Worm (Caenorhabditis elegans) whole organism, L2 larva: Measurements from ENCODE around the gene F57B9.3.

Experiments
- C34F6.9 ChIP-seq: fragments of 150-350 bp; optimal IDR thresholded peaks from 2 replicates; lab custom pipeline; 2014; ENCODE audit warnings: missing biosample characterization, missing genetic modification characterization
- R02D3.7 ChIP-seq: fragments of 150-350 bp; optimal IDR thresholded peaks from 2 replicates; lab custom pipeline; 2014; ENCODE audit warnings: missing biosample characterization, missing genetic modification characterization
- Y55F3AM.14 ChIP-seq: fragments of 200-800 bp; sonication (Bioruptor generic); optimal IDR thresholded peaks from 2 replicates; lab custom pipeline; 2018; ENCODE audit warnings: mild to moderate bottlenecking, missing genetic modification characterization, missing compliant biosample characterization
- ZK546.5 ChIP-seq: sonication (generic microtip); optimal IDR thresholded peaks from 2 replicates; lab custom pipeline; 2017; ENCODE audit warnings: missing biosample characterization, missing genetic modification characterization
- alr-1 ChIP-seq: fragments of 150-350 bp; optimal IDR thresholded peaks from 2 replicates; lab custom pipeline; 2014; ENCODE audit warnings: missing biosample characterization, missing genetic modification characterization
- aly-2 ChIP-seq: fragments of 150-350 bp; optimal IDR thresholded peaks from 2 replicates; lab custom pipeline; 2014; ENCODE audit warnings: missing biosample characterization, missing genetic modification characterization
- ama-1 ChIP-seq: fragments of 150-350 bp; optimal IDR thresholded peaks from 2 replicates; lab custom pipeline; 2018; ENCODE audit warnings: inconsistent platforms
- blmp-1 ChIP-seq: sonication (generic microtip); optimal IDR thresholded peaks from 2 replicates; lab custom pipeline; 2017; ENCODE audit warnings: missing genetic modification characterization, mild to moderate bottlenecking, missing compliant biosample characterization, antibody characterized with exemption, moderate library complexity; ENCODE audit not compliant: insufficient read depth
- ceh-16 ChIP-seq: fragments of 150-350 bp; optimal IDR thresholded peaks from 2 replicates; lab custom pipeline; 2014; ENCODE audit warnings: missing biosample characterization, missing genetic modification characterization
- ceh-82 ChIP-seq: fragments of 150-350 bp; optimal IDR thresholded peaks from 2 replicates; lab custom pipeline; 2014; ENCODE audit warnings: missing biosample characterization, missing genetic modification characterization
- crh-2 ChIP-seq: sonication (generic microtip); optimal IDR thresholded peaks from 2 replicates; lab custom pipeline; 2017; ENCODE audit warnings: missing biosample characterization, missing genetic modification characterization
- dmd-4 ChIP-seq: sonication (generic microtip); optimal IDR thresholded peaks from 2 replicates; lab custom pipeline; 2017; ENCODE audit warnings: missing biosample characterization, missing genetic modification characterization
- egl-27 ChIP-seq: sonication (generic microtip); optimal IDR thresholded peaks from 3 replicates; lab custom pipeline; 2017; ENCODE audit warnings: missing biosample characterization, missing genetic modification reagents, missing genetic modification characterization
- elt-1 ChIP-seq: fragments of 150-350 bp; optimal IDR thresholded peaks from 2 replicates; lab custom pipeline; 2014; ENCODE audit warnings: missing biosample characterization, missing genetic modification characterization
- elt-3 ChIP-seq: sonication (generic microtip); optimal IDR thresholded peaks from 2 replicates; lab custom pipeline; 2017; ENCODE audit warnings: missing biosample characterization, missing genetic modification characterization
- fos-1 ChIP-seq: fragments of 150-350 bp; optimal IDR thresholded peaks from 2 replicates; lab custom pipeline; 2014; ENCODE audit warnings: missing biosample characterization, missing genetic modification characterization
- gmeb-1 ChIP-seq: fragments of 150-350 bp; optimal IDR thresholded peaks from 2 replicates; lab custom pipeline; 2014; ENCODE audit warnings: missing biosample characterization, missing genetic modification characterization
- lin-11 ChIP-seq: fragments of 150-350 bp; sonication (generic microtip); optimal IDR thresholded peaks from 2 replicates; lab custom pipeline; 2014; ENCODE audit warnings: missing biosample characterization, missing genetic modification characterization, inconsistent platforms, mixed read lengths
- lin-13 ChIP-seq: fragments of 150-350 bp; optimal IDR thresholded peaks from 2 replicates; lab custom pipeline; 2014; ENCODE audit warnings: missing biosample characterization, missing genetic modification reagents, missing genetic modification characterization
- lin-39 ChIP-seq: fragments of 150-350 bp; optimal IDR thresholded peaks from 2 replicates; lab custom pipeline; 2014; ENCODE audit warnings: missing biosample characterization, missing genetic modification reagents, missing genetic modification characterization
- lsy-2 ChIP-seq, 2 experiments: fragments of 150-350 bp in 1 of 2; sonication (generic microtip) in 1 of 2; optimal IDR thresholded peaks; 2 replicates each; lab custom pipeline; 2014 to 2017; ENCODE audit warnings: missing biosample characterization in 2 of 2, missing genetic modification characterization in 2 of 2
- mab-5 ChIP-seq: fragments of 150-350 bp; optimal IDR thresholded peaks from 2 replicates; lab custom pipeline; 2014; ENCODE audit warnings: missing biosample characterization, missing genetic modification characterization
- mbf-1 ChIP-seq: sonication (generic microtip); optimal IDR thresholded peaks from 2 replicates; lab custom pipeline; 2017; ENCODE audit warnings: missing biosample characterization, missing genetic modification characterization
- mdl-1 ChIP-seq, 2 experiments: fragments of 150-350 bp in 1 of 2; sonication (generic microtip) in 1 of 2; optimal IDR thresholded peaks; 2 replicates each; lab custom pipeline; 2017; ENCODE audit warnings: missing biosample characterization in 2 of 2, missing genetic modification characterization in 2 of 2
- nhr-10 ChIP-seq: sonication (generic microtip); optimal IDR thresholded peaks from 2 replicates; lab custom pipeline; 2017; ENCODE audit warnings: missing biosample characterization, missing genetic modification characterization
- nhr-11 ChIP-seq: fragments of 150-350 bp; optimal IDR thresholded peaks from 2 replicates; lab custom pipeline; 2014; ENCODE audit warnings: missing biosample characterization, missing genetic modification characterization
- nhr-12 ChIP-seq: fragments of 150-350 bp; optimal IDR thresholded peaks from 2 replicates; lab custom pipeline; 2014; ENCODE audit warnings: missing biosample characterization, missing genetic modification characterization
- nhr-129 ChIP-seq: fragments of 150-350 bp; optimal IDR thresholded peaks from 2 replicates; lab custom pipeline; 2014; ENCODE audit warnings: missing biosample characterization, missing genetic modification characterization
- nhr-21 ChIP-seq: fragments of 150-350 bp; optimal IDR thresholded peaks from 2 replicates; lab custom pipeline; 2014; ENCODE audit warnings: missing biosample characterization, missing genetic modification characterization
- nhr-23 ChIP-seq: fragments of 150-350 bp; optimal IDR thresholded peaks from 2 replicates; lab custom pipeline; 2014; ENCODE audit warnings: missing biosample characterization, missing genetic modification reagents, missing genetic modification characterization
- nhr-237 ChIP-seq: fragments of 150-350 bp; optimal IDR thresholded peaks from 2 replicates; lab custom pipeline; 2014; ENCODE audit warnings: missing biosample characterization, missing genetic modification characterization
- nhr-25 ChIP-seq: fragments of 150-350 bp; sonication (generic microtip); optimal IDR thresholded peaks from 3 replicates; lab custom pipeline; 2014; ENCODE audit warnings: missing biosample characterization, missing genetic modification characterization
- nhr-6 ChIP-seq: fragments of 150-350 bp; optimal IDR thresholded peaks from 2 replicates; lab custom pipeline; 2014; ENCODE audit warnings: missing biosample characterization, missing genetic modification characterization
- nhr-77 ChIP-seq: fragments of 150-350 bp; optimal IDR thresholded peaks from 2 replicates; lab custom pipeline; 2014; ENCODE audit warnings: missing biosample characterization, missing genetic modification characterization
- peb-1 ChIP-seq: fragments of 150-350 bp; optimal IDR thresholded peaks from 2 replicates; lab custom pipeline; 2014; ENCODE audit warnings: missing biosample characterization, missing genetic modification characterization
- sem-4 ChIP-seq: fragments of 150-350 bp; optimal IDR thresholded peaks from 2 replicates; lab custom pipeline; 2014; ENCODE audit warnings: missing biosample characterization, missing genetic modification reagents, missing genetic modification characterization
- skn-1 ChIP-seq: sonication (generic microtip); optimal IDR thresholded peaks from 2 replicates; lab custom pipeline; 2017; ENCODE audit warnings: missing biosample characterization, missing genetic modification characterization
- sma-3 ChIP-seq: sonication (generic microtip); optimal IDR thresholded peaks from 2 replicates; lab custom pipeline; 2016; ENCODE audit warnings: missing genetic modification reagents, missing genetic modification characterization, missing compliant biosample characterization
- snpc-4 ChIP-seq: fragments of 150-350 bp; optimal IDR thresholded peaks from 2 replicates; lab custom pipeline; 2014; ENCODE audit warnings: missing biosample characterization, missing genetic modification characterization
- unc-39 ChIP-seq: fragments of 150-350 bp; optimal IDR thresholded peaks from 2 replicates; lab custom pipeline; 2014; ENCODE audit warnings: missing biosample characterization, missing genetic modification characterization
- unc-55 ChIP-seq: fragments of 150-350 bp; sonication (generic microtip); optimal IDR thresholded peaks from 3 replicates; lab custom pipeline; 2014; ENCODE audit warnings: missing biosample characterization, missing genetic modification reagents, missing genetic modification characterization
- unc-62 ChIP-seq: fragments of 150-350 bp; optimal IDR thresholded peaks from 2 replicates; lab custom pipeline; 2014; ENCODE audit warnings: missing biosample characterization, missing genetic modification reagents, missing genetic modification characterization
- zag-1 ChIP-seq: fragments of 150-350 bp; optimal IDR thresholded peaks from 2 replicates; lab custom pipeline; 2014; ENCODE audit warnings: missing biosample characterization, missing genetic modification characterization
- ztf-11 ChIP-seq: sonication (generic microtip); optimal IDR thresholded peaks from 2 replicates; lab custom pipeline; 2017; ENCODE audit warnings: missing biosample characterization, missing genetic modification characterization
- ztf-4 ChIP-seq: fragments of 150-350 bp; optimal IDR thresholded peaks from 2 replicates; lab custom pipeline; 2014; ENCODE audit warnings: missing biosample characterization, missing genetic modification characterization

The F57B9.3 gene

ce11 chrIII:6978875-6979274 is 39.3 kb downstream of the F57B9.3 start (continued):
- peak; percentile 29 for TF ChIP-seq lin-13
- no peak for TF ChIP-seq elt-3 (tag; lab: Kevin White, UChicago)
- peak; percentile 94 for TF ChIP-seq C34F6.9 (tag; lab: Kevin White, UChicago)
- TF ChIP-seq nhr-21 (tag; lab: Kevin White, UChicago): peak; percentile 80
- peak; percentile 75 for TF ChIP-seq mab-5 (tag; lab: Kevin White, UChicago)

ce11 chrIII:6979584-6979983 is 40.0 kb downstream of the F57B9.3 start, which contains the start of gene ceh-20:
TSS of gene ceh-20 (plus strand) at chrIII:6979884.
- TF ChIP-seq nhr-25: no peak
- no peak for TF ChIP-seq C34F6.9 (tag; lab: Kevin White, UChicago)
- TF ChIP-seq mbf-1 (tag; lab: Kevin White, UChicago): no peak
- TF ChIP-seq blmp-1: no peak
- no peak for TF ChIP-seq alr-1
- no peak for TF ChIP-seq sma-3 (GFP tag; lab: Kevin White, UChicago)
- no peak for TF ChIP-seq aly-2 (tag; lab: Kevin White, UChicago)
- TF ChIP-seq gmeb-1: no peak
- no peak for TF ChIP-seq unc-62 (GFP tag; lab: Kevin White, UChicago)
- no peak for TF ChIP-seq elt-3 (tag; lab: Kevin White, UChicago)
- no peak for TF ChIP-seq ztf-4 (tag; lab: Kevin White, UChicago)
- TF ChIP-seq skn-1: no peak
- TF ChIP-seq mdl-1 (tag; optimal IDR thresholded peaks at IDR 0.05; lab: Kevin White, UChicago): no peak
- TF ChIP-seq fos-1: no peak
- TF ChIP-seq Y55F3AM.14 (GFP tag; lab: Kevin White, UChicago): no peak
- no peak for TF ChIP-seq lsy-2 (tag; optimal IDR thresholded peaks at IDR 0.05; lab: Kevin White, UChicago)
- no peak for TF ChIP-seq R02D3.7 (tag; lab: Kevin White, UChicago)
- TF ChIP-seq lin-11 (tag; lab: Kevin White, UChicago): no peak
- TF ChIP-seq egl-27: no peak
- TF ChIP-seq elt-1 (tag; lab: Kevin White, UChicago): no peak

- TF ChIP-seq lsy-2 (tag; optimal IDR thresholded peaks at IDR 0.05; lab: Kevin White, UChicago): peak; percentile 22 to 79
Measured at ce11 chrIII:6981989-6982553, 42.4 kb downstream of the F57B9.3 start, which contains the start of gene F31E3.6. TSS of gene F31E3.6 (plus strand) at chrIII:6982081.

ce11 chrIII:6988060-6988459 is 48.4 kb downstream of the F57B9.3 start:
- TF ChIP-seq dmd-4 (tag; lab: Kevin White, UChicago) (no peak), ztf-11 (tag; lab: Kevin White, UChicago) (no peak), unc-55 (no peak), nhr-21 (tag; lab: Kevin White, UChicago) (no peak), nhr-12 (tag; lab: Kevin White, UChicago) (no peak), elt-1 (tag; lab: Kevin White, UChicago) (no peak), lin-39 (tag; lab: Kevin White, UChicago) (peak; percentile 12), mdl-1 (tag; optimal IDR thresholded peaks at IDR 0.05; lab: Kevin White, UChicago) (no peak), C34F6.9 (tag; lab: Kevin White, UChicago) (peak; percentile 70), lin-11 (tag; lab: Kevin White, UChicago) (no peak), aly-2 (tag; lab: Kevin White, UChicago) (no peak), nhr-10 (tag; lab: Kevin White, UChicago) (no peak), lin-13 (peak; percentile 4), nhr-11 (tag; lab: Kevin White, UChicago) (no peak), ceh-16 (tag; lab: Kevin White, UChicago) (no peak), sem-4 (peak; percentile 40), nhr-77 (tag; lab: Kevin White, UChicago) (no peak), snpc-4 (tag; lab: Kevin White, UChicago) (no peak), skn-1 (no peak), ZK546.5 (tag; lab: Kevin White, UChicago) (no peak), nhr-23 (tag; lab: Kevin White, UChicago) (no peak), ceh-82 (no peak), mbf-1 (tag; lab: Kevin White, UChicago) (no peak), Y55F3AM.14 (GFP tag; lab: Kevin White, UChicago) (no peak), nhr-237 (tag; lab: Kevin White, UChicago) (no peak), elt-3 (tag; lab: Kevin White, UChicago) (no peak), ztf-4 (tag; lab: Kevin White, UChicago) (peak; percentile 76), nhr-129 (tag; lab: Kevin White, UChicago) (peak; percentile 82), unc-39 (tag; lab: Kevin White, UChicago) (no peak), peb-1 (tag; lab: Kevin White, UChicago) (no peak), fos-1 (no peak), R02D3.7 (tag; lab: Kevin White, UChicago) (no peak), unc-62 (GFP tag; lab: Kevin White, UChicago) (peak; percentile 62), zag-1 (no peak), mab-5 (tag; lab: Kevin White, UChicago) (peak; percentile 55), gmeb-1 (no peak), ama-1 (no peak), sma-3 (GFP tag; lab: Kevin White, UChicago) (no peak), alr-1 (no peak), crh-2 (no peak), blmp-1 (no peak), nhr-6 (tag; lab: Kevin White, UChicago) (peak; percentile 60), nhr-25 (no peak)
